Worm (Caenorhabditis elegans) whole organism, midembryonic: ENCODE measurements around the gene srbc-1.

Experiments used
- T22C8.4 ChIP-seq: fragments of 200-800 bp; sonication (Bioruptor generic); IDR thresholded peaks from 2 replicates; pipeline ENCODE4 v1.3.6; 2022; ENCODE audit warnings: missing genetic modification characterization, missing compliant biosample characterization
- cog-1 ChIP-seq: sonication (generic microtip); optimal IDR thresholded peaks from 2 replicates; lab custom pipeline; 2016; ENCODE audit warnings: missing genetic modification characterization, missing compliant biosample characterization
- flt-1 ChIP-seq: fragments of 200-800 bp; sonication (Bioruptor generic); IDR thresholded peaks from 2 replicates; pipeline ENCODE4 v1.3.6; 2022; ENCODE audit warnings: missing genetic modification characterization, missing compliant biosample characterization
- klf-2 ChIP-seq: fragments of 200-800 bp; sonication (Bioruptor generic); conservative IDR thresholded peaks from 2 replicates; pipeline ENCODE4 v1.3.6; 2022; ENCODE audit warnings: missing genetic modification reagents, missing genetic modification characterization, missing compliant biosample characterization
- med-1 ChIP-seq: sonication (generic microtip); optimal IDR thresholded peaks from 2 replicates; lab custom pipeline; 2017; ENCODE audit warnings: missing genetic modification characterization, mild to moderate bottlenecking, missing compliant biosample characterization, antibody characterized with exemption, missing genetic modification reagents; ENCODE audit not compliant: insufficient read depth
- ref-1 ChIP-seq: fragments of 200-800 bp; sonication (Bioruptor generic); conservative IDR thresholded peaks from 2 replicates; pipeline ENCODE4 v1.3.6; 2022; ENCODE audit warnings: missing genetic modification reagents, missing genetic modification characterization, missing compliant biosample characterization
- tab-1 ChIP-seq: fragments of 200-800 bp; sonication (Bioruptor generic); IDR thresholded peaks from 2 replicates; pipeline ENCODE4 v1.3.6; 2022; ENCODE audit warnings: missing genetic modification characterization, missing compliant biosample characterization
- ztf-23 ChIP-seq: fragments of 200-800 bp; sonication (Bioruptor generic); IDR thresholded peaks from 2 replicates; pipeline ENCODE4 v1.3.6; 2022; ENCODE audit warnings: missing genetic modification reagents, missing genetic modification characterization, missing compliant biosample characterization
- ztf-29 ChIP-seq: fragments of 200-800 bp; sonication (Bioruptor generic); IDR thresholded peaks from 2 replicates; pipeline ENCODE4 v1.3.6; 2022; ENCODE audit warnings: missing genetic modification reagents, missing genetic modification characterization, missing compliant biosample characterization

srbc-1 gene

DNA sequence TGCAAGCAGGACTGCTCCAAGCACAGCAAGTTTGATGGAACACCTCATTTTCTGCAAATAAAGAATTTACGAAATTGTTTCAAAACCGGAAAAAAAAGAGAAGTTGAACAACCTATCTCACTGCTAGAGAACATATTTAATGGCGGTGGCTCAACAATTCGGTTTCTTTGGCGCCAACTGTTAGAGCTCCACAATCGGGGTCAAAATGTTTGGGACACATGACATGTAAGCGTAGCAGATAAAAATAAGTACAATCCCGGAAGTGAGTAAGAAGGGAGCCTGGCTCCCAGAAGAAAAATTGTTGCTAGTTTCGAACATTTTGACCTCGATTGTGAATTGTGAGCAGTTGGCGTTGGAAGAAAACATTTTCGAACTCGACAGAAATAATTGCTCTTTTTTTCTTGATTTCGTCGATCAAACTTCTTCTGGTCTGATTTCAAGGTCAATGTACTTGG is 42.6 kb downstream of the srbc-1 start, which contains the start of gene T28A11.16:
Gene T28A11.16 (minus strand): TSS at position 51 of the 455 bp plus-strand sequence.
- TF ChIP-seq ztf-23 (GFP tag; lab: Robert Waterston, UW) (no peak), ref-1 (GFP tag; lab: Robert Waterston, UW) (no peak), med-1 (GFP tag; lab: Kevin White, UChicago) (no peak), tab-1 (GFP tag; lab: Robert Waterston, UW) (no peak)

DNA sequence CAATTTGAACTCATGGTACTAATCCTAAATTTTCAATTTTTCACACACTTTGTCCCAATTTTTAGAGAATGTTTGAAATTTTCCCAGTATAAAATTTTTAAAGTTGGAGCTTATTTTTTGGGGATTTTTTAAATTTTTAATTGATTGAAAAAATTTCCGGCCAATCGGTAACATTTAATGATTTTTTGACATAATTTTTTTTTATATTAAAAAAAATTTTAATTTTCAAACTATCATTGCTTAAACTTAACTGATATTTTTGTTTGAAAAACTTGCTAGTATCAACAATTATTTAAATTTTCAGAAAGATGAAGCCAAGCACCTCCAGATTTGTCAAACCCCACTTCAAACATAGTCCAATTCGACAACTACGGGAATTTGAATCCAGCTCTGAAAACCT is 44.5 kb downstream of the srbc-1 start, which contains the start of gene T28A11.22:
Gene T28A11.22 (plus strand): TSS at position 301 of the 400 bp plus-strand sequence.
- no peak for TF ChIP-seq ztf-23 (GFP tag; lab: Robert Waterston, UW)
- TF ChIP-seq cog-1 (tag; lab: Kevin White, UChicago), result no peak
- no peak for TF ChIP-seq ref-1 (GFP tag; lab: Robert Waterston, UW)
- no peak for TF ChIP-seq tab-1 (GFP tag; lab: Robert Waterston, UW)
- TF ChIP-seq klf-2 (GFP tag; lab: Robert Waterston, UW), result no peak

DNA sequence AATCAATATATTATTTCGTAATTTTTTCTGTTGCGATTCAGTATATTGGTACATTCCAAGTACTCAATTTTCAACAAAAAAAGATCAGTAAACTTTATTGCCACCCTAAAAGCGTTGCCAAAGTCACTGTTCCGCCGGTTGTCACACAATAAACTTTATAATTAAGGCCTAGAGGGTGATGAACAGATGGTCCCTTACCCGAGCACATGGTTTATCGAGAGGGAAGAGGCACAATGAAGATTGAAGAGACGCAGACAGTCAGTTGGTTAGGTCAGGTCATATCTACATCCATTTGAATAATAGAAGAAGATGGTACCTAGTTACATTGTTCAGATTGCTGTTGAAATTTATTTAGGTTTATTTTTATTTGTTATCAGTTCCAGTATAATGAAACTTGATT is 45.0 kb downstream of the srbc-1 start:
- TF ChIP-seq T22C8.4, result no peak
- TF ChIP-seq tab-1 (GFP tag; lab: Robert Waterston, UW), result no peak
- TF ChIP-seq flt-1 (GFP tag; lab: Robert Waterston, UW), result no peak
- no peak for TF ChIP-seq ztf-23 (GFP tag; lab: Robert Waterston, UW)
- TF ChIP-seq ref-1 (GFP tag; lab: Robert Waterston, UW), result no peak
- TF ChIP-seq cog-1 (tag; lab: Kevin White, UChicago), result no peak
- no peak for TF ChIP-seq med-1 (GFP tag; lab: Kevin White, UChicago)
- no peak for TF ChIP-seq ztf-29
- TF ChIP-seq klf-2 (GFP tag; lab: Robert Waterston, UW), result no peak

DNA sequence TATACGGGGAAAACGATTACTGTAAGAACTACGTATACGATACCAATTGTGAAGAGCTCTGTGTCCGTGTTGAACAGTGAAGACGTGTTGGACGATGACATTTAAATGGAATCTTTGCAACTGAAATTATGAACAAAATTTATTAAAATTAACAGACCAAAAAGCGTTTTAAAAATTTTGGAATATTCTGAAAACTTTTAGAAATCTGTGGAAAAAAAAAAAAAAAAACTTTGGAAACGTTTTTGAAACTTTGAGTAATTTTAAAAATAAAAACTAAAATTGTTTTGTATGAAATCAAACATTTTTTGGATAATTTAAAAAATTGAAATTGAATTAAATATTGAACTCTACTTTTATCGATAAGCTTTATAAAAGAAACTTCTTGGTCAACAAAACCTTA is 45.7 kb downstream of the srbc-1 start, which contains the start of gene srt-63:
Gene srt-63 (minus strand): TSS at position 101 of the 400 bp plus-strand sequence.
- no peak for TF ChIP-seq ref-1 (GFP tag; lab: Robert Waterston, UW)
- no peak for TF ChIP-seq cog-1 (tag; lab: Kevin White, UChicago)
- TF ChIP-seq ztf-29, result no peak
- TF ChIP-seq T22C8.4, result no peak
- TF ChIP-seq flt-1 (GFP tag; lab: Robert Waterston, UW), result no peak
- TF ChIP-seq med-1 (GFP tag; lab: Kevin White, UChicago), result no peak
- TF ChIP-seq ztf-23 (GFP tag; lab: Robert Waterston, UW), result no peak
- no peak for TF ChIP-seq klf-2 (GFP tag; lab: Robert Waterston, UW)

DNA sequence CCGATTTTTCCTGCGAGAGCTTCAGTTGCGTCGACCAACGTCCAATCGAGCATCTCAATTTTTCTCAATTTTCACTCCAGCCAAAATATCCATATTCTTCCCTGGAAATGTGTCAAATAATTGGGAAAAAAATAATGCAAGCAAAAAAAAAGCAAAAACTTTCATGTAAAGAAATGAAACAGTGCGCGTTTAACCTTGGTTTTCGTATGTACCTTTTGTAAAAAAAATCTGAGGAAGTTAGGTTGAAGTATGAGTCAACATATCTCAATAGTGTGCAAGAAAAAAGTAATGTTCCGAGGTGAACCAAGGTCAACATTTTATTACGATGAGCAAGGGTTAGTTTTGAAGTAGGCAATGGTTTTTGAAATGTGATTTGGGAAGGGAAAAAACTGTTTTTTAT is 51.6 kb downstream of the srbc-1 start, which contains the start of gene T28A11.13:
Gene T28A11.13 (minus strand): TSS at position 101 of the 400 bp plus-strand sequence.
- TF ChIP-seq klf-2 (GFP tag; lab: Robert Waterston, UW) (no peak), med-1 (GFP tag; lab: Kevin White, UChicago) (no peak), ztf-29 (no peak), T22C8.4 (no peak), flt-1 (GFP tag; lab: Robert Waterston, UW) (no peak), tab-1 (GFP tag; lab: Robert Waterston, UW) (no peak), cog-1 (tag; lab: Kevin White, UChicago) (no peak), ref-1 (GFP tag; lab: Robert Waterston, UW) (no peak), ztf-23 (GFP tag; lab: Robert Waterston, UW) (no peak)
